Comparison of ENCODE assay signal across 1 worm cellular context in the genomic region with DNA sequence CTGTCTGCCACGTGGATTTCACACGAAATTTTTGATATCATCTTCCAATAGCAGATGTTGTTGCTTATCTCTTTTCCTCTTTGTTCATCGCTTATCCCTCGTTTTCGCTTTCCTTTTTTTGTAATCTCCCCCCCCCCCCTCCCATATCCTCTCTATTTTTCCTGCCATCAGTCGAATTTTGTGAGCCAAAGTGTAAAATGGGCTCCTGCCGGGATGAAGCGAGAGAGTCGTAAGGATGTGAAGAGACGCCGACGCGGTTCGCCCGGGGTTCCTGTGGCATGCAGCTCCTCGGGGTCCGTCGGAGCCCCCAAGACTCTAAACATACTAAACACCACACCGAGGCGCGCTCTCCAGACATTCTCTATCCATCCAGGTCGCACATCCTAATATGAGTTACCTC.
TF ChIP-seq lines count a peak whose summit lies in the region.

Gene zyx-1 (plus strand): TSS at position 331 of the 400 bp plus-strand sequence.

TF ChIP-seq in whole organism, L4 larva, 104 proteins besides CTCF, POLR2A, EP300 and RAD21 (continued from another document):
- TF ChIP-seq ceh-20 (GFP tag; IDR thresholded peaks at IDR 0.05; lab: Robert Waterston, UW) (no peak), daf-16 (GFP tag; optimal IDR thresholded peaks at IDR 0.05; lab: Kevin White, UChicago) (no peak), daf-16 (tag; optimal IDR thresholded peaks at IDR 0.05; lab: Kevin White, UChicago) (no peak), daf-8 (GFP tag; IDR thresholded peaks at IDR 0.05; lab: Robert Waterston, UW) (no peak), Y5F2A.4 (GFP tag; optimal IDR thresholded peaks at IDR 0.05; lab: Kevin White, UChicago) (no peak)
